Worm (Caenorhabditis elegans) whole organism, L1 larva: ENCODE data around the gene Y49F6A.11.

Source experiments
- C04F5.9 ChIP-seq: sonication (generic microtip); optimal IDR thresholded peaks from 2 replicates; lab custom pipeline; 2016; ENCODE audit warnings: missing genetic modification characterization, missing compliant biosample characterization
- C16A3.4 ChIP-seq: fragments of 150-350 bp; optimal IDR thresholded peaks from 2 replicates; lab custom pipeline; 2014; ENCODE audit warnings: missing biosample characterization, missing genetic modification characterization
- C34B4.2 ChIP-seq: sonication (generic microtip); optimal IDR thresholded peaks from 2 replicates; lab custom pipeline; 2017; ENCODE audit warnings: mild to moderate bottlenecking, missing genetic modification characterization, missing compliant biosample characterization
- ama-1 ChIP-seq: fragments of 150-350 bp; optimal IDR thresholded peaks from 2 replicates; lab custom pipeline; 2014
- ceh-63 ChIP-seq: fragments of 200-800 bp; sonication (Bioruptor generic); optimal IDR thresholded peaks from 2 replicates; lab custom pipeline; 2018; ENCODE audit warnings: mild to moderate bottlenecking, missing genetic modification characterization, missing compliant biosample characterization
- ceh-8 ChIP-seq: fragments of 200-800 bp; sonication (Bioruptor generic); optimal IDR thresholded peaks from 2 replicates; lab custom pipeline; 2018; ENCODE audit warnings: mild to moderate bottlenecking, missing genetic modification characterization, moderate library complexity, missing compliant biosample characterization
- ceh-82 ChIP-seq, 3 experiments: fragments of 150-350 bp in 1 of 3; sonication (generic microtip) in 2 of 3; optimal IDR thresholded peaks; 2 replicates each; lab custom pipeline; 2014 to 2017; ENCODE audit warnings: missing biosample characterization in 3 of 3, missing genetic modification characterization in 3 of 3
- ceh-90 ChIP-seq: sonication (generic microtip); optimal IDR thresholded peaks from 2 replicates; lab custom pipeline; 2016; ENCODE audit warnings: missing genetic modification characterization, missing compliant biosample characterization
- ces-1 ChIP-seq: fragments of 150-350 bp; optimal IDR thresholded peaks from 2 replicates; lab custom pipeline; 2014; ENCODE audit warnings: missing biosample characterization, missing genetic modification reagents, missing genetic modification characterization
- dpl-1 ChIP-seq, 3 experiments: fragments of 150-350 bp in 2 of 3; sonication (generic microtip) in 1 of 3; optimal IDR thresholded peaks; 2 replicates each; lab custom pipeline; 2014 to 2017; ENCODE audit warnings: missing biosample characterization in 3 of 3, missing genetic modification characterization in 3 of 3, missing genetic modification reagents in 3 of 3
- dsc-1 ChIP-seq: sonication (generic microtip); optimal IDR thresholded peaks from 2 replicates; lab custom pipeline; 2016; ENCODE audit warnings: mild to moderate bottlenecking, missing genetic modification characterization, missing compliant biosample characterization
- efl-1 ChIP-seq, 4 experiments: fragments of 150-350 bp; optimal IDR thresholded peaks in 3 of 4; peaks in 1 of 4; 1 replicate in 1 of 4; 2 replicates in 3 of 4; lab custom pipeline; 2014; ENCODE audit warnings: missing biosample characterization in 2 of 4, missing genetic modification characterization in 2 of 4, missing genetic modification reagents in 2 of 4
- elt-2 ChIP-seq: sonication (generic microtip); optimal IDR thresholded peaks from 2 replicates; lab custom pipeline; 2016; ENCODE audit warnings: missing genetic modification characterization, mild to moderate bottlenecking, inconsistent platforms, missing compliant biosample characterization, missing genetic modification reagents
- elt-3 ChIP-seq, 6 experiments: fragments of 150-350 bp in 1 of 6; sonication (generic microtip); optimal IDR thresholded peaks; 2 replicates each; lab custom pipeline; 2017 to 2018; ENCODE audit warnings: missing biosample characterization in 6 of 6, missing genetic modification characterization in 6 of 6, inconsistent platforms in 1 of 6
- fkh-4 ChIP-seq: sonication (generic microtip); optimal IDR thresholded peaks from 2 replicates; lab custom pipeline; 2016; ENCODE audit warnings: missing compliant biosample characterization, missing genetic modification characterization, borderline replicate concordance
- fkh-8 ChIP-seq: sonication (generic microtip); optimal IDR thresholded peaks from 2 replicates; lab custom pipeline; 2016; ENCODE audit warnings: mild to moderate bottlenecking, missing genetic modification characterization, missing compliant biosample characterization
- isw-1 ChIP-seq: fragments of 200-800 bp; sonication (Bioruptor generic); IDR thresholded peaks from 2 replicates; pipeline ENCODE4 v1.3.6; 2022; ENCODE audit warnings: missing genetic modification characterization, missing compliant biosample characterization
- lin-13 ChIP-seq: fragments of 150-350 bp; optimal IDR thresholded peaks from 2 replicates; lab custom pipeline; 2014; ENCODE audit warnings: missing biosample characterization, missing genetic modification reagents, missing genetic modification characterization
- lin-14 ChIP-seq: fragments of 200-800 bp; sonication (Bioruptor generic); optimal IDR thresholded peaks from 2 replicates; lab custom pipeline; 2018; ENCODE audit warnings: mild to moderate bottlenecking, missing genetic modification characterization, moderate library complexity, missing compliant biosample characterization
- lin-35 ChIP-seq, 2 experiments: fragments of 150-350 bp; optimal IDR thresholded peaks; 2 replicates each; lab custom pipeline; 2014; ENCODE audit warnings: missing biosample characterization in 2 of 2, missing genetic modification characterization in 2 of 2, missing genetic modification reagents in 2 of 2
- lsy-2 ChIP-seq, 2 experiments: fragments of 150-350 bp; optimal IDR thresholded peaks; 2 replicates each; lab custom pipeline; 2014; ENCODE audit warnings: missing biosample characterization in 2 of 2, missing genetic modification characterization in 2 of 2
- mef-2 ChIP-seq: fragments of 150-350 bp; optimal IDR thresholded peaks from 2 replicates; lab custom pipeline; 2014; ENCODE audit warnings: missing biosample characterization, missing genetic modification characterization
- mep-1 ChIP-seq: fragments of 150-350 bp; optimal IDR thresholded peaks from 2 replicates; lab custom pipeline; 2014; ENCODE audit warnings: missing biosample characterization, missing genetic modification characterization
- nhr-11 ChIP-seq: fragments of 150-350 bp; optimal IDR thresholded peaks from 2 replicates; lab custom pipeline; 2014; ENCODE audit warnings: missing biosample characterization, missing genetic modification characterization
- nhr-19 ChIP-seq: fragments of 200-800 bp; sonication (Bioruptor generic); conservative IDR thresholded peaks from 2 replicates; pipeline ENCODE4 v1.3.6; 2022; ENCODE audit warnings: missing genetic modification characterization, missing compliant biosample characterization
- nhr-20 ChIP-seq: sonication (generic microtip); optimal IDR thresholded peaks from 2 replicates; lab custom pipeline; 2016; ENCODE audit warnings: mild to moderate bottlenecking, missing genetic modification characterization, missing compliant biosample characterization
- nhr-71 ChIP-seq: sonication (generic microtip); optimal IDR thresholded peaks from 2 replicates; lab custom pipeline; 2016; ENCODE audit warnings: mild to moderate bottlenecking, missing genetic modification characterization, moderate library complexity, missing compliant biosample characterization
- nhr-77 ChIP-seq: fragments of 150-350 bp; optimal IDR thresholded peaks from 2 replicates; lab custom pipeline; 2014; ENCODE audit warnings: missing biosample characterization, missing genetic modification characterization
- nhr-84 ChIP-seq: sonication (generic microtip); optimal IDR thresholded peaks from 2 replicates; lab custom pipeline; 2017; ENCODE audit warnings: missing biosample characterization, missing genetic modification characterization
- nhr-85 ChIP-seq: sonication (generic microtip); peaks from one replicate; lab custom pipeline; 2016; ENCODE audit warnings: missing genetic modification characterization, inconsistent platforms, missing compliant biosample characterization
- nhr-90 ChIP-seq: sonication (generic microtip); optimal IDR thresholded peaks from 2 replicates; lab custom pipeline; 2016; ENCODE audit warnings: mild to moderate bottlenecking, missing genetic modification characterization, missing compliant biosample characterization; ENCODE audit not compliant: poor library complexity
- rnt-1 ChIP-seq: sonication (generic microtip); optimal IDR thresholded peaks from 2 replicates; lab custom pipeline; 2016; ENCODE audit warnings: mild to moderate bottlenecking, missing genetic modification characterization, moderate library complexity, missing compliant biosample characterization
- skn-1 ChIP-seq: fragments of 150-350 bp; optimal IDR thresholded peaks from 2 replicates; lab custom pipeline; 2014; ENCODE audit warnings: missing biosample characterization, missing genetic modification characterization
- sup-37 ChIP-seq: fragments of 200-800 bp; sonication (Bioruptor generic); optimal IDR thresholded peaks from 2 replicates; lab custom pipeline; 2018; ENCODE audit warnings: mild to moderate bottlenecking, missing genetic modification characterization, missing compliant biosample characterization
- swsn-7 ChIP-seq: sonication (generic microtip); optimal IDR thresholded peaks from 2 replicates; lab custom pipeline; 2016; ENCODE audit warnings: missing genetic modification characterization, missing compliant biosample characterization
- unc-62 ChIP-seq: fragments of 150-350 bp; optimal IDR thresholded peaks from 2 replicates; lab custom pipeline; 2014; ENCODE audit warnings: missing biosample characterization, missing genetic modification reagents, missing genetic modification characterization
- unc-86 ChIP-seq: sonication (generic microtip); optimal IDR thresholded peaks from 2 replicates; lab custom pipeline; 2016; ENCODE audit warnings: missing genetic modification characterization, missing compliant biosample characterization
- unc-98 ChIP-seq: fragments of 200-800 bp; sonication (Bioruptor generic); IDR thresholded peaks from 2 replicates; pipeline ENCODE4 v1.3.6; 2022; ENCODE audit warnings: missing genetic modification characterization, missing compliant biosample characterization
- zag-1 ChIP-seq: fragments of 150-350 bp; optimal IDR thresholded peaks from 2 replicates; lab custom pipeline; 2014; ENCODE audit warnings: missing biosample characterization, missing genetic modification characterization

Gene Y49F6A.11

DNA sequence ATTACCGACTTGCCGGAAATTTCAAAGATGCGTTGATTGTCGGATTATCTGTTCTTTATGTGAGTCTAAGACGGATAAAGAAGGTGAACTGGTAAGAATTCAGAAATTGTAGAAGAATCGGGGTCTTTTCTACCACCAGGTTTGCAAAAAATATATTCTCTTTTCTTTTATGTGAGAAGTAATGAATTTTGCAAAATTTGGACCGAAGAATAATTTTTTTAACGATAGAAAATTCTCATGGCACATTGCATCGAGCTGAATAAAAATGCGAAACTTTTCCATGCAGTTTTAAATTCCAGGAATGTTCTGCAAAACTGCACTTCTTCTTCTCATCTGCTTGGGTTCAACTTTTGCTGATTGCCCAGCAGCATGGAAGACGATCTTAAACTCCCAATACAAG, 25.4 kb downstream of the Y49F6A.11 start, which contains the start of gene clec-130:
clec-130 (plus strand) TSS at position 301 of the 400 bp plus-strand sequence.
- TF ChIP-seq nhr-20 (tag; lab: Kevin White, UChicago) (no peak), lsy-2 (tag; optimal IDR thresholded peaks at IDR 0.05; lab: Kevin White, UChicago) (no peak), nhr-85 (tag; lab: Kevin White, UChicago) (no peak)

DNA sequence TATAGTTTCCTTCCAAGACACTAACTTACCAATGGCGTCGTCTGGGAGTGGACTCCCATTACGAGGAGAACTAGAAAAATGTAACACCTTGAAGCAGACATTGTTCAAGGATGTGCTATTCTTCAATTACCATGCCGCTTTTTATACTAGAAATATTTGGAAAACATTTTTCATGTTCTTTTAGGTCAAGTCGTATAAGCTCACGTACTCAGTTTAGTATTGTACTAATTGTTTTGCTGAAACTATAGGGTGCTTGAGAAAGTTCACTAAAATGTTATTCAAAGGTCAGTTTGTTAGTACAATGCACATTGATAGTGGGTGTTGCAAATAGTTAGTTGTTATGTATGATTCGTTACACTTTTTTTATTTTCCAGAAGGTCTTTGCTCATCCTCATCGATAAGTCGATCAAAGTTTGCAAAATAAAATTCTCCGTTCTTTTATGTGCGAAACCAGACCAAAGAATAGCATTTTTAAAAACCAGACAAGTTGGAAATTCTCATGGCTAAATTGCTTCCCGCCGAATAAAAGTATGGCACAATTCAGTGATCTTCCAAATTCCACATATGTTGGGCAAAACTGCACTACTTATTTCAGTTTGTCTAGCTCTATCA, 27.6 kb downstream of the Y49F6A.11 start, which contains the start of the genes clec-128 and clec-129:
clec-128 (minus strand) TSS at position 101 of the 612 bp plus-strand sequence.
clec-129 (plus strand) TSS at position 562 of the 612 bp plus-strand sequence.
- TF ChIP-seq sup-37 (GFP tag; lab: Kevin White, UChicago) (no peak), fkh-4 (tag; lab: Kevin White, UChicago) (no peak), ceh-63 (GFP tag; lab: Kevin White, UChicago) (no peak), C34B4.2 (tag; lab: Kevin White, UChicago) (no peak), nhr-20 (tag; lab: Kevin White, UChicago) (no peak), ces-1 (GFP tag; lab: Kevin White, UChicago) (no peak), mep-1 (tag; lab: Kevin White, UChicago) (no peak), dsc-1 (no peak), fkh-8 (no peak), lin-13 (GFP tag; lab: Kevin White, UChicago) (no peak), ama-1 (lab: Kevin White, UChicago) (no peak), ceh-82 (tag; optimal IDR thresholded peaks at IDR 0.05; lab: Kevin White, UChicago) (no peak), rnt-1 (tag; lab: Kevin White, UChicago) (no peak), elt-3 (tag; optimal IDR thresholded peaks at IDR 0.05; lab: Kevin White, UChicago) (no peak), lin-14 (GFP tag; lab: Kevin White, UChicago) (no peak), nhr-71 (no peak)

DNA sequence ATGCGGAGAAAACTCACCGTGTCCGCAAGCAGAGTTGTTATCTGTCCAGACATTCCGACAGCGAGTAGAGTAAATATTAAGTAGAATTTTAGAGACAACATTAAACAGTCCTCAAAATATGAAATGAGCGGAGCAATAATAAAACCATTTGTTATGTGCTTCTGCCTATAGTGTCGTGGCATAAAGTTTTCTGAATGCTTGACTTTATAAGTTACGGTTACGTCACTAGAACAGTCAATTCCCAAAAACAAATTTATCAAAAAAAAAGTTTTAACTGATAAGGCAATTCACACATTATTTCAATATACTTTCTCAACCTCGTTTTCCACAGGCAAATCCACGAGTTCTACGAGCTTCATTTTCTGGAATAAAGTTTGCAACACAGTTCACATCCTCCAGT, 29.5 kb downstream of the Y49F6A.11 start, which contains the start of gene clec-127:
clec-127 (minus strand) TSS at position 101 of the 400 bp plus-strand sequence.
- TF ChIP-seq nhr-71 (no peak), zag-1 (no peak), C04F5.9 (tag; lab: Kevin White, UChicago) (no peak), mep-1 (tag; lab: Kevin White, UChicago) (no peak), elt-3 (tag; optimal IDR thresholded peaks at IDR 0.05; lab: Kevin White, UChicago) (no peak), skn-1 (tag; lab: Kevin White, UChicago) (no peak), mef-2 (no peak), unc-98 (GFP tag; lab: Robert Waterston, UW) (no peak), isw-1 (GFP tag; lab: Robert Waterston, UW) (no peak), nhr-84 (tag; lab: Kevin White, UChicago) (no peak), unc-62 (no peak), nhr-77 (tag; lab: Kevin White, UChicago) (no peak), unc-86 (tag; lab: Kevin White, UChicago) (no peak), ceh-90 (tag; lab: Kevin White, UChicago) (no peak), C16A3.4 (tag; lab: Kevin White, UChicago) (no peak), ceh-8 (no peak), nhr-11 (tag; lab: Kevin White, UChicago) (no peak), ceh-82 (tag; optimal IDR thresholded peaks at IDR 0.05; lab: Kevin White, UChicago) (no peak)

DNA sequence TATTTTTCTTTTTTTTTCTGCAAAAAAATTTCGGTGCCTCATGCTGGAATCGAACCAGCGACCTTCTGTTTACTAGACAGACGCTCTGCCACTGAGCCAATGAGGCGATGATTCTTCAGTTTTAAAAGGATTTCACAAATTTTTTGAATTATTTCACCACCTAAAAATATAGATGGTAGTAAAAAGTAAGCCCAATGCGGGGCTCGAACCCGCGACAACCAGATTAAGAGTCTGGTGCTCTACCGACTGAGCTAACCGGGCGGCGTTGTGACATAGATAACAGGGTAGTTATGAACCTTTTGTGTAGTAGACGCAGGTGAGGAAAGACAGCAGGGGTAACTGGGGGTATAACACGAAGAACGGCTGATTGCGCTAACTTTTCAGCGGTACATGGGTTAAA, 31.0 kb downstream of the Y49F6A.11 start:
- peak; percentile 45 for TF ChIP-seq nhr-20 (tag; lab: Kevin White, UChicago)
- peak; percentile 70 for TF ChIP-seq nhr-85 (tag; lab: Kevin White, UChicago)
- peak; percentile 37 for TF ChIP-seq nhr-19 (GFP tag; lab: Robert Waterston, UW)
- TF ChIP-seq dpl-1 (GFP tag; optimal IDR thresholded peaks at IDR 0.05; lab: Kevin White, UChicago), result peak in 1 of 3 experiments; percentile 12
- TF ChIP-seq efl-1 (optimal IDR thresholded peaks at IDR 0.05; lab: Kevin White, UChicago), result peak; percentile 14 to 29
- peak in 1 of 2 experiments; percentile 91 for TF ChIP-seq efl-1 (GFP tag; optimal IDR thresholded peaks at IDR 0.05 in 1 of 2; lab: Kevin White, UChicago)
- TF ChIP-seq nhr-90, result peak; percentile 58
- peak; percentile 34 for TF ChIP-seq elt-2 (tag; lab: Kevin White, UChicago)
- peak; percentile 11 for TF ChIP-seq swsn-7
- peak in 1 of 2 experiments; percentile 24 for TF ChIP-seq lin-35 (GFP tag; optimal IDR thresholded peaks at IDR 0.05; lab: Kevin White, UChicago)
- peak; percentile 50 for TF ChIP-seq rnt-1 (tag; lab: Kevin White, UChicago)
- TF ChIP-seq fkh-8, result peak; percentile 17
- TF ChIP-seq ceh-82 (tag; optimal IDR thresholded peaks at IDR 0.05; lab: Kevin White, UChicago), result peak in 1 of 3 experiments; percentile 21
